Worm (Caenorhabditis elegans) whole organism, early embryonic: Measurements from ENCODE around the gene T11F9.14.

Source experiments
- B0310.2 ChIP-seq: sonication (generic microtip); optimal IDR thresholded peaks from 2 replicates; lab custom pipeline; 2016; ENCODE audit warnings: mild to moderate bottlenecking, missing genetic modification characterization, missing compliant biosample characterization
- F13C5.2 ChIP-seq: sonication (generic microtip); optimal IDR thresholded peaks from 2 replicates; lab custom pipeline; 2017; ENCODE audit warnings: mild to moderate bottlenecking, missing genetic modification characterization, inconsistent platforms, missing compliant biosample characterization
- ama-1 ChIP-seq: fragments of 150-350 bp; optimal IDR thresholded peaks from 2 replicates; lab custom pipeline; 2014
- hmg-4 ChIP-seq: fragments of 200-800 bp; sonication (Bioruptor generic); optimal IDR thresholded peaks from 2 replicates; lab custom pipeline; 2018; ENCODE audit warnings: mild to moderate bottlenecking, missing genetic modification characterization, missing compliant biosample characterization
- tbx-37 ChIP-seq: fragments of 200-800 bp; sonication (Bioruptor generic); conservative IDR thresholded peaks from 2 replicates; pipeline ENCODE4 v1.3.6; 2022; ENCODE audit warnings: missing genetic modification reagents, missing genetic modification characterization, missing compliant biosample characterization

DNA sequence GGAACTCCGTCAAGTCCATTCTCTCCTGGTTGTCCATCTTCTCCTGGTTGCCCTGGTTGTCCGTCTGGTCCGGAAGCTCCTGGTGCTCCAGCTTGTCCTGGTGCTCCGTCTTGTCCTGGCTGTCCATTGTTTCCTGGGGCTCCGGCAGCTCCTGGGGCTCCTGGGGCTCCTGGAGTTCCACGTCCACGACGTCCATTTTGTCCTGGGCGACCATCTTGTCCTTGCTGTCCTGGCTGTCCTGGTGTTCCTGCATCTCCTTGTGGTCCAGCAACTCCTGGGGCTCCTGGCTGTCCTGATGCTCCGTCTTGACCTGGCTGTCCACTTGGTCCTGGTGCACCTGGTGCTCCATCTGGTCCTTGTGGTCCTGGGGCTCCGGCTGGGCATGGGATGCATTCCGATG is 31.2 kb downstream of the T11F9.14 start:
- TF ChIP-seq tbx-37 (GFP tag; lab: Robert Waterston, UW): no peak
- TF ChIP-seq hmg-4 (GFP tag; lab: Kevin White, UChicago): no peak
- TF ChIP-seq B0310.2 (tag; lab: Kevin White, UChicago): no peak
- TF ChIP-seq ama-1 (lab: Kevin White, UChicago): no peak
- TF ChIP-seq F13C5.2 (tag; lab: Kevin White, UChicago): no peak
